Fruit fly (Drosophila melanogaster) whole organism, prepupa: ENCODE results near the gene Bre1.

ENCODE experiments used
- CG8319 ChIP-seq: fragments of 200-800 bp; sonication (Bioruptor generic); optimal IDR thresholded peaks from 3 replicates; lab custom pipeline; 2016; ENCODE audit warnings: missing biosample characterization, missing genetic modification characterization
- Eip75B ChIP-seq: fragments of 200-800 bp; sonication (Bioruptor generic); optimal IDR thresholded peaks from 3 replicates; lab custom pipeline; 2016; ENCODE audit warnings: missing biosample characterization, missing genetic modification characterization

DNA sequence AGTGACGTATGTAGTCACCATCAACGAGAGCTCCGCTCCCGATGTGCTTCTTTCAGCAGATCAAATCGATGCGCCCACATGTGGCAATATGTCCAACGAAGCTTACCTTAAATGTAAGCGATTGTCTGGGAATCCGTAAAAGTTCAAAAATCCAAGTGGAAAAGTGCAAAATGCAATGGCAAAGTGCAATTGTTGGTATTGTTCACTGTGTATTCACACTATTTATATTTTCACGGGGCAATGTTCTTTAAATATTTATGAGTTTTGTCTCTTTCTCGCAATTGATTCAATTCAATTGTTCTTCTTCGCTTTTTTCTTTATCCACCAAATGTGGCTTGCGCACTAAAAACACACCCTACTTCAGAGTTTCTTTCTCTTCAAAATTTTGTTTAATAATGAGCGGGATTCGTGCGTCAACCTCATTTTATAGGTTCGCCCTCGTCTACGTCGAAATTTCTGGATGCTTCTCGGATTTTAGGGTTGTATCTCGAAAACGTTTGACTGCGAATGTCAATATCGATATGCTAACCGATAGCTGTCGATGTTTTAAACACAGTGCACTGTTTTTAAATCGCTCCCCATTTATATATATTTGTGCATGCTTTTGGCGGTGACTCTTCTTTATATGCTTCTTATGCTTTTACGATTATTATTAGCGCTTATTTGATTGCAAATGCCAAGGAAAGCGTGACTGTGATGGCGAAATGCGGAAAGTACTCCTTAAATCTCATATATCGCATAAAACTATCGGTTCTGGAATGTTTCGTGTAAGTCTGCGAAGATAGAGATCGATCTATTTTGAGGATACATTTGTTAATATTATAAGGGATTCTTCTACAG is 42.0 kb downstream of the Bre1 start, which contains the start of gene DnaJ-1:
- TF ChIP-seq Eip75B (GFP tag; lab: Kevin White, UChicago) (peak; percentile 36), CG8319 (no peak)
